Fruit fly (Drosophila melanogaster): ENCODE measurements around the gene Osi7.

- TF ChIP-seq CG11617 (GFP tag; optimal IDR thresholded peaks at IDR 0.05) (no peak), ovo (GFP tag; optimal IDR thresholded peaks at IDR 0.05) (no peak), CG12768 (GFP tag; optimal IDR thresholded peaks at IDR 0.05) (no peak), CG14711 (tag; optimal IDR thresholded peaks at IDR 0.05) (no peak), CG5204 (GFP tag; optimal IDR thresholded peaks at IDR 0.05) (no peak)
Observed at dm6 chr3R:6259837-6260236, 11.0 kb downstream of the Osi7 start, which contains the start of gene Osi9.

All from whole organism, adult.